Fruit fly (Drosophila melanogaster): ENCODE measurements around the gene CG14260.

CG14260 gene

dm6 chr3R:27224727-27225126, 40.5 kb upstream of the CG14260 start:
- TF ChIP-seq cnc (optimal IDR thresholded peaks at IDR 0.05) = no peak
- TF ChIP-seq pad (GFP tag; optimal IDR thresholded peaks at IDR 0.05) = no peak
- no peak for TF ChIP-seq kay (GFP tag; ENCODE audit: borderline replicate concordance)
- TF ChIP-seq CG14711 (tag; optimal IDR thresholded peaks at IDR 0.05) = no peak
- no peak for TF ChIP-seq CG33017 (tag; optimal IDR thresholded peaks at IDR 0.05)
- no peak for TF ChIP-seq Hr96 (GFP tag; optimal IDR thresholded peaks at IDR 0.05)
- no peak for TF ChIP-seq cic (GFP tag; optimal IDR thresholded peaks at IDR 0.05)
- no peak for TF ChIP-seq CG12768 (GFP tag; optimal IDR thresholded peaks at IDR 0.05)
- no peak for TF ChIP-seq ovo (GFP tag; optimal IDR thresholded peaks at IDR 0.05)
- TF ChIP-seq CG11617 (GFP tag; optimal IDR thresholded peaks at IDR 0.05) = no peak
- no peak for TF ChIP-seq tj (GFP tag; optimal IDR thresholded peaks at IDR 0.05)
- TF ChIP-seq CG7101 (tag; optimal IDR thresholded peaks at IDR 0.05) = no peak
- no peak for TF ChIP-seq CG7045 (GFP tag; optimal IDR thresholded peaks at IDR 0.05)
- no peak for TF ChIP-seq CG1620 (GFP tag; optimal IDR thresholded peaks at IDR 0.05)
- no peak for TF ChIP-seq CG5204 (GFP tag; optimal IDR thresholded peaks at IDR 0.05)

- TF ChIP-seq CG14711 (tag; optimal IDR thresholded peaks at IDR 0.05) = no peak
- no peak for TF ChIP-seq Clk (GFP tag; optimal IDR thresholded peaks at IDR 0.05)
- no peak for TF ChIP-seq CG7101 (tag; optimal IDR thresholded peaks at IDR 0.05)
- TF ChIP-seq CG1620 (GFP tag; optimal IDR thresholded peaks at IDR 0.05) = no peak
- no peak for TF ChIP-seq CG11617 (GFP tag; optimal IDR thresholded peaks at IDR 0.05)
- no peak for TF ChIP-seq cnc (optimal IDR thresholded peaks at IDR 0.05)
- no peak for TF ChIP-seq Mnt (GFP tag; optimal IDR thresholded peaks at IDR 0.05)
- no peak for TF ChIP-seq CG12768 (GFP tag; optimal IDR thresholded peaks at IDR 0.05)
- TF ChIP-seq kay (GFP tag; ENCODE audit: borderline replicate concordance) = no peak
- TF ChIP-seq Hr96 (GFP tag; optimal IDR thresholded peaks at IDR 0.05) = no peak
- no peak for TF ChIP-seq tj (GFP tag; optimal IDR thresholded peaks at IDR 0.05)
- TF ChIP-seq cic (GFP tag; optimal IDR thresholded peaks at IDR 0.05) = no peak
- TF ChIP-seq toe (GFP tag; optimal IDR thresholded peaks at IDR 0.05) = no peak
- TF ChIP-seq CG7045 (GFP tag; optimal IDR thresholded peaks at IDR 0.05) = no peak
- TF ChIP-seq pad (GFP tag; optimal IDR thresholded peaks at IDR 0.05) = no peak
- TF ChIP-seq CG33017 (tag; optimal IDR thresholded peaks at IDR 0.05) = no peak
These were observed 39.8 kb upstream of the CG14260 start for dm6 chr3R:27225490-27225889.

DNA sequence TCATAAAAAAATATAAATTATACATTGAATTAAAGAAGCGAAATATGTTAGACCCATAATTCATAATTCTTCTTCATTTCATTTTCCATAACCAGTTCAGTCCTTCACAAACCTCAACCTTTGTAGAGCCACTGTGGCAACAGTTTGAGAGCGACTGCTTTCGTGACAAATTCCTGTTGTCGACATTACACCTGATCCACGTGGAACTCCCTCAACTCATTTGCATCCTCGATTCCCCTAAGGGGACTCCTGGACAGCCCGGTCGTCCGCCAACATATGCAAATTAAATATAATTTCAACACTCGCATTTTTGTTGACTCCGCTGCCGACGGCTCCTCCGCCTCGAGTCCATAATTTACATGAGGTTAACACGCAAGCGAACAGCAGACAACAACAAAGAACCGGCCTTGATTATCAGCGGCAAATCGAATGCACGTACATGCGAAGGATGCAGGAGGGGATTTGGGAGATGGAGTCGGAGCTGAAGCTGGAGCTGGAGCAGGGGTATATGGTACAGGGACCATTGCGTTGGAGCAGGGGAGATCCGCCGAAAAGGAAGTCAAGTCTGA, 39.1 kb upstream of the CG14260 start:
- no peak for TF ChIP-seq tj (GFP tag; optimal IDR thresholded peaks at IDR 0.05)

DNA sequence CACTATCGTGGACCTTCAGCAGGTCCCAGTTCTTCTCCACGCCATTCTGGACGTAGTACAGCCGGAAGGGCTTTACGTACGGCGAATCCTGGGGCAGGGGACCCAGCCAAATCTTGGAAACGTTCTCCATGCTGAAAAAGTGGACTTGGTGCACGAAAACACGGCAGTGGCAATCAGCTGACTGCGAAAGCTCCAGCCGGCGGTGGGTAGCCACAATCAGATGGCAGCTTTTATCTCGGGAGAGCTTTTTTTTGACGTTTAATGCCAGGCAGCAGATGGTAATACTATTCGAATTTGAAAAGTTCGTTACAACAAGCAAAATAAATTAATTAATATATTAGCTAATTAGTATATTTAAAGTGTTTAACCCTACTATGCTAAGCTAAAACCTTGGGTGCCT, 36.9 kb upstream of the CG14260 start, which contains the start of gene CG42813:
CG42813 (minus strand) TSS at position 220 of the 400 bp plus-strand sequence.
- TF ChIP-seq Mnt (GFP tag; optimal IDR thresholded peaks at IDR 0.05) (no peak), bab1 (GFP tag; optimal IDR thresholded peaks at IDR 0.05) (peak; percentile 82), CG14711 (tag; optimal IDR thresholded peaks at IDR 0.05) (peak; percentile 11)

DNA sequence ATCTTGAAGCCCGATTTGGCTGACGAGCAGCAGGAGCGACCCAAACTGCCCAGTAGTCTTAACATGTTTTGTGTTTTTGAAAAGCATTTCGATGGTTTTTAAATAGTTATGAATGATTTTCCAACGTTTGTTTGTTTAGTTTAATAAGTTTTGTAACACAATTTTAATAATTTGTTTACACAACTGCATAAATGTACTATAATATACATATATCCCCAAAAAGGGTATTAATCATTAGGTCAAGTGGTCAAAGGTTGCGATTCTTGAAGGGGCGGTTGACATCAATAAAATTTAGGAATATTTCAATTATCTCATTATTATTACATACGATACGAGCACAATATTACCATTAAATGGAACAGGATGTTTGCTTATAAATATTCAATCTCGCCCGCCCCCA, 35.9 kb upstream of the CG14260 start, which contains the start of gene CG42814:
CG42814 (minus strand) TSS at position 101 of the 400 bp plus-strand sequence.
- TF ChIP-seq CG5204 (GFP tag; optimal IDR thresholded peaks at IDR 0.05) (no peak), CG11617 (GFP tag; optimal IDR thresholded peaks at IDR 0.05) (no peak), tj (GFP tag; optimal IDR thresholded peaks at IDR 0.05) (no peak), pad (GFP tag; optimal IDR thresholded peaks at IDR 0.05) (no peak), cnc (optimal IDR thresholded peaks at IDR 0.05) (no peak), CG33017 (tag; optimal IDR thresholded peaks at IDR 0.05) (no peak), CG7101 (tag; optimal IDR thresholded peaks at IDR 0.05) (no peak), bab1 (GFP tag; optimal IDR thresholded peaks at IDR 0.05) (no peak)

DNA sequence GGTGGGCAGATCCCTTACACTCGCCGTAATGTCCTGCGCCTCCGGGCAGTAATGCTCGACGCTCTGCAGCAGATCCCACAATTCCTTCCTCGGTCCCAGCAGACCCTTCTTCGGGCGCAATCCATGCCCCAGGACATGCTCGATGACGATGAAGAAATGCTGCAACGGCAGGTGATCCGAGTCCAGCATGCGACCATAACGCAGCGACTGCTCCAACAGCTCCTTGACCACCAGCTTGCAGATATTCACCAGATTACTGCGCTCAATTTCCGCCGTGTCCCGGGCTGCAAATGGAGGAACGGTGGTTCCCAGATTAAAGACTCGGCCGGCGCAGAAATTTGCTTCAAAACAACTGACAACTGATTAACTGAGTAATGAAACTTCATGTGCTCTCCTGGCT, 31.9 kb upstream of the CG14260 start, which contains the start of gene CG31068:
CG31068 (plus strand) TSS at position 301 of the 400 bp plus-strand sequence.
- TF ChIP-seq bab1 (GFP tag; optimal IDR thresholded peaks at IDR 0.05) (no peak), Clk (GFP tag; optimal IDR thresholded peaks at IDR 0.05) (no peak), CG1620 (GFP tag; optimal IDR thresholded peaks at IDR 0.05) (no peak), Mnt (GFP tag; optimal IDR thresholded peaks at IDR 0.05) (no peak), tj (GFP tag; optimal IDR thresholded peaks at IDR 0.05) (no peak), cnc (optimal IDR thresholded peaks at IDR 0.05) (no peak), cic (GFP tag; optimal IDR thresholded peaks at IDR 0.05) (no peak), CG11617 (GFP tag; optimal IDR thresholded peaks at IDR 0.05) (no peak), kay (GFP tag; ENCODE audit: borderline replicate concordance) (no peak), toe (GFP tag; optimal IDR thresholded peaks at IDR 0.05) (no peak), pad (GFP tag; optimal IDR thresholded peaks at IDR 0.05) (no peak), Hr96 (GFP tag; optimal IDR thresholded peaks at IDR 0.05) (no peak), CG14711 (tag; optimal IDR thresholded peaks at IDR 0.05) (no peak), CG7045 (GFP tag; optimal IDR thresholded peaks at IDR 0.05) (no peak), CG7101 (tag; optimal IDR thresholded peaks at IDR 0.05) (no peak), Crg-1 (GFP tag; optimal IDR thresholded peaks at IDR 0.05) (no peak), CG12768 (GFP tag; optimal IDR thresholded peaks at IDR 0.05) (no peak), CG33017 (tag; optimal IDR thresholded peaks at IDR 0.05) (no peak)

dm6 chr3R:27237980-27238379, 27.3 kb upstream of the CG14260 start:
- TF ChIP-seq Mnt (GFP tag; optimal IDR thresholded peaks at IDR 0.05) = no peak
- no peak for TF ChIP-seq toe (GFP tag; optimal IDR thresholded peaks at IDR 0.05)
- TF ChIP-seq CG33017 (tag; optimal IDR thresholded peaks at IDR 0.05) = no peak
- no peak for TF ChIP-seq ovo (GFP tag; optimal IDR thresholded peaks at IDR 0.05)
- TF ChIP-seq Clk (GFP tag; optimal IDR thresholded peaks at IDR 0.05) = no peak
- no peak for TF ChIP-seq CG12768 (GFP tag; optimal IDR thresholded peaks at IDR 0.05)
- TF ChIP-seq Crg-1 (GFP tag; optimal IDR thresholded peaks at IDR 0.05) = no peak
- no peak for TF ChIP-seq CG14711 (tag; optimal IDR thresholded peaks at IDR 0.05)
- no peak for TF ChIP-seq CG7045 (GFP tag; optimal IDR thresholded peaks at IDR 0.05)
- no peak for TF ChIP-seq Hr96 (GFP tag; optimal IDR thresholded peaks at IDR 0.05)
- no peak for TF ChIP-seq kay (GFP tag; ENCODE audit: borderline replicate concordance)
- no peak for TF ChIP-seq cic (GFP tag; optimal IDR thresholded peaks at IDR 0.05)
- TF ChIP-seq bab1 (GFP tag; optimal IDR thresholded peaks at IDR 0.05) = no peak
- no peak for TF ChIP-seq tj (GFP tag; optimal IDR thresholded peaks at IDR 0.05)
- TF ChIP-seq cnc (optimal IDR thresholded peaks at IDR 0.05) = no peak
- no peak for TF ChIP-seq CG5204 (GFP tag; optimal IDR thresholded peaks at IDR 0.05)
- no peak for TF ChIP-seq CG11617 (GFP tag; optimal IDR thresholded peaks at IDR 0.05)
- TF ChIP-seq CG7101 (tag; optimal IDR thresholded peaks at IDR 0.05) = no peak
